Worm (Caenorhabditis elegans) whole organism, L4 larva: ENCODE data around the gene pck-3.

Experiments used
- fkh-10 ChIP-seq: fragments of 150-350 bp; optimal IDR thresholded peaks from 2 replicates; lab custom pipeline; 2014; ENCODE audit warnings: missing biosample characterization, missing genetic modification reagents, missing genetic modification characterization
- fos-1 ChIP-seq: fragments of 150-350 bp; optimal IDR thresholded peaks from 2 replicates; lab custom pipeline; 2014; ENCODE audit warnings: missing biosample characterization, missing genetic modification characterization
- gei-8 ChIP-seq: fragments of 200-800 bp; sonication (Bioruptor generic); optimal IDR thresholded peaks from 2 replicates; lab custom pipeline; 2018; ENCODE audit warnings: mild to moderate bottlenecking, missing genetic modification characterization, missing compliant biosample characterization
- lin-15B ChIP-seq: fragments of 150-350 bp; sonication (generic microtip); optimal IDR thresholded peaks from 3 replicates; lab custom pipeline; 2014; ENCODE audit warnings: missing biosample characterization, missing genetic modification characterization
- mdt-29 ChIP-seq: fragments of 200-800 bp; sonication (Bioruptor generic); IDR thresholded peaks from 2 replicates; pipeline ENCODE4 v1.3.6; 2022; ENCODE audit warnings: missing genetic modification reagents, missing genetic modification characterization, missing compliant biosample characterization
- mxl-2 ChIP-seq: fragments of 200-800 bp; sonication (Bioruptor generic); conservative IDR thresholded peaks from 2 replicates; pipeline ENCODE4 v1.3.6; 2022; ENCODE audit warnings: missing genetic modification reagents, missing genetic modification characterization, missing compliant biosample characterization
- nhr-41 ChIP-seq: fragments of 200-800 bp; sonication (Bioruptor generic); IDR thresholded peaks from 2 replicates; pipeline ENCODE4 v1.3.6; 2022; ENCODE audit warnings: missing genetic modification reagents, missing genetic modification characterization, missing compliant biosample characterization
- nhr-48 ChIP-seq: sonication (generic microtip); optimal IDR thresholded peaks from 2 replicates; lab custom pipeline; 2016; ENCODE audit warnings: mild to moderate bottlenecking, missing genetic modification characterization, missing compliant biosample characterization

DNA sequence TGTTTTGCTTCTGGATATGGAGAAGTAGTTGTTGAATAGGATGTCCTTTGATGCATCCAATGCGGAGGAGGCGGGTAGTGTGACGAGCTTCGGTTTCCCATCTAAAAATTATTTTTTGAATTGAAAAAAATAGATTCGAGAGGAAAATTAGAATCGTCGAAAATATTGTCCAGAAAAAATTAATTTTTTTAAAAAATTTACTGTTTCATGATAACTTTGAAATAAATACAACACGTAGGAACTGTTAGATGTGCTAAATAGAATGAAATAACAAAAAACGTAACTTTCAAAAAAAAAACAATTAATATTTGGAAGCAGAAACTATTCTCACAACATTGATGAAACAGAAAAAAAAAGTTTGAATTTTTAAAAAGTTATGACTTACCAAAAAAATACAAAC lies 36.6 kb upstream of the pck-3 start, which contains the start of gene C06E7.4:
- TF ChIP-seq gei-8, result no peak
- no peak for TF ChIP-seq mxl-2 (GFP tag; lab: Robert Waterston, UW)
- no peak for TF ChIP-seq lin-15B
- no peak for TF ChIP-seq fos-1
- TF ChIP-seq nhr-41, result no peak
- no peak for TF ChIP-seq fkh-10 (GFP tag; lab: Kevin White, UChicago)
- TF ChIP-seq mdt-29 (GFP tag; lab: Robert Waterston, UW), result no peak
- no peak for TF ChIP-seq nhr-48 (tag; lab: Kevin White, UChicago)
